Fruit fly (Drosophila melanogaster): ENCODE data around the gene CG1737.

DNA sequence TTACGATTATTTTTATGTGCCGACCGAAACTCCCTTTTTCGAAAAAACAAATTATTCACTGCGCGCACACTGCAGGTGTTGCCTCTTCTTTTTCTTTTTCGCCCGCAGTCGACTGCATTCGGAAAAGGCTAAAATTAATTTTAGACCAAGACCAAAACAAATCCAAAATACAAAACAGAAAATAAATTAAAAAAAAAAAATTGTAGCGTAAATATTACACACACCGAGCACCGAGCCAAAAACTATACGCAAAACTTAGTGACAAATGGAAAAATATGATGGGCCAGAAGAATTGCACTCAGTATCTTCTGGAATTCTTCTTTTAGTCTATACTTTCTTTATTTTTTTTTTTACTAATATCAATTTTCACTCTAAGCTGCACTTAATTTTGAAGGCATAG, 47.7 kb upstream of the CG1737 start, which contains the start of gene CG44422:
- no peak for TF ChIP-seq CG18599 (GFP tag; optimal IDR thresholded peaks at IDR 0.05)
- no peak for TF ChIP-seq danr (GFP tag; IDR thresholded peaks at IDR 0.05)
- no peak for TF ChIP-seq CG17359 (tag; optimal IDR thresholded peaks at IDR 0.05)
- TF ChIP-seq row (GFP tag; IDR thresholded peaks at IDR 0.05) = no peak
- no peak for TF ChIP-seq Fer1 (GFP tag; optimal IDR thresholded peaks at IDR 0.05)
- no peak for TF ChIP-seq caup (GFP tag; optimal IDR thresholded peaks at IDR 0.05; ENCODE audit: severe bottlenecking)
- TF ChIP-seq Nf-YA (GFP tag; IDR thresholded peaks at IDR 0.05) = no peak
- no peak for TF ChIP-seq Awh (GFP tag; IDR thresholded peaks at IDR 0.05)
